Fruit fly (Drosophila melanogaster) whole organism, embryonic: ENCODE results near the gene plx.

ENCODE experiments used
- Abd-B ChIP-seq: fragments of 200-800 bp; sonication (Bioruptor generic); optimal IDR thresholded peaks from 2 replicates; lab custom pipeline; 2018; ENCODE audit warnings: missing biosample characterization, mild to moderate bottlenecking, missing genetic modification characterization, moderate library complexity
- Asciz ChIP-seq: fragments of 200-800 bp; sonication (Bioruptor generic); optimal IDR thresholded peaks from 2 replicates; lab custom pipeline; 2017; ENCODE audit warnings: missing biosample characterization, mild to moderate bottlenecking, missing genetic modification characterization, missing genetic modification reagents
- Bgb ChIP-seq: fragments of 200-800 bp; sonication (Bioruptor generic); IDR thresholded peaks from 2 replicates; pipeline ENCODE4 v1.3.6; 2022; ENCODE audit warnings: missing biosample characterization, missing genetic modification characterization; ENCODE audit not compliant: partially characterized antibody
- CG10267 ChIP-seq: fragments of 200-800 bp; sonication (Bioruptor generic); optimal IDR thresholded peaks from 2 replicates; lab custom pipeline; 2018; ENCODE audit warnings: missing biosample characterization, mild to moderate bottlenecking, missing genetic modification characterization, moderate library complexity
- CG10979 ChIP-seq: fragments of 200-800 bp; sonication (Bioruptor generic); optimal IDR thresholded peaks from 2 replicates; lab custom pipeline; 2018; ENCODE audit warnings: missing biosample characterization, mild to moderate bottlenecking, missing genetic modification characterization, moderate library complexity
- CG11398 ChIP-seq: fragments of 200-800 bp; sonication (Bioruptor generic); optimal IDR thresholded peaks from 2 replicates; lab custom pipeline; 2016; ENCODE audit warnings: missing biosample characterization, missing genetic modification characterization
- CG12659 ChIP-seq: fragments of 200-800 bp; sonication (Bioruptor generic); optimal IDR thresholded peaks from 3 replicates; lab custom pipeline; 2017; ENCODE audit warnings: mild to moderate bottlenecking, missing biosample characterization, missing genetic modification reagents, missing genetic modification characterization
- CG13894 ChIP-seq: fragments of 200-800 bp; sonication (Bioruptor generic); optimal IDR thresholded peaks from 3 replicates; lab custom pipeline; 2018; ENCODE audit warnings: missing biosample characterization, mild to moderate bottlenecking, missing genetic modification characterization, moderate library complexity
- CG17361 ChIP-seq: fragments of 200-800 bp; sonication (Bioruptor generic); IDR thresholded peaks from 3 replicates; pipeline ENCODE4 v1.3.6; 2022; ENCODE audit warnings: missing biosample characterization, missing genetic modification characterization
- CG17829 ChIP-seq: fragments of 200-800 bp; optimal IDR thresholded peaks from 2 replicates; lab custom pipeline; 2019; ENCODE audit warnings: missing biosample characterization, mild to moderate bottlenecking, missing genetic modification characterization, moderate library complexity
- CG1832 ChIP-seq: fragments of 200-800 bp; sonication (Bioruptor generic); optimal IDR thresholded peaks from 2 replicates; lab custom pipeline; 2017; ENCODE audit warnings: missing biosample characterization, mild to moderate bottlenecking, missing genetic modification characterization, inconsistent platforms
- CG2116 ChIP-seq: fragments of 200-800 bp; sonication (Bioruptor generic); optimal IDR thresholded peaks from 3 replicates; lab custom pipeline; 2018; ENCODE audit warnings: missing biosample characterization, mild to moderate bottlenecking, missing genetic modification characterization
- CG2678 ChIP-seq: fragments of 200-800 bp; sonication (Bioruptor generic); optimal IDR thresholded peaks from 3 replicates; lab custom pipeline; 2019; ENCODE audit warnings: missing biosample characterization, mild to moderate bottlenecking, missing genetic modification characterization, moderate library complexity
- CG31224 ChIP-seq: fragments of 200-800 bp; sonication (Bioruptor generic); IDR thresholded peaks from 2 replicates; pipeline ENCODE4 v1.3.6; 2022; ENCODE audit warnings: missing biosample characterization, missing genetic modification characterization
- CG4328 ChIP-seq: fragments of 200-800 bp; sonication (Bioruptor generic); optimal IDR thresholded peaks from 3 replicates; lab custom pipeline; 2017; ENCODE audit warnings: missing biosample characterization, missing genetic modification reagents, missing genetic modification characterization
- CG6765 ChIP-seq: fragments of 200-800 bp; sonication (Bioruptor generic); optimal IDR thresholded peaks from 3 replicates; lab custom pipeline; 2017; ENCODE audit warnings: missing biosample characterization, mild to moderate bottlenecking, missing genetic modification characterization
- CG8089 ChIP-seq: fragments of 200-800 bp; sonication (Bioruptor generic); optimal IDR thresholded peaks from 3 replicates; lab custom pipeline; 2016; ENCODE audit warnings: missing biosample characterization, missing genetic modification characterization
- CG8388 ChIP-seq: fragments of 200-800 bp; sonication (Bioruptor generic); optimal IDR thresholded peaks from 2 replicates; lab custom pipeline; 2019; ENCODE audit warnings: missing biosample characterization, mild to moderate bottlenecking, missing genetic modification characterization, moderate library complexity
- CoRest ChIP-seq: fragments of 200-800 bp; sonication (Bioruptor generic); optimal IDR thresholded peaks from 3 replicates; lab custom pipeline; 2018; ENCODE audit warnings: missing biosample characterization, mild to moderate bottlenecking, missing genetic modification characterization, moderate library complexity
- Deaf1 ChIP-seq: fragments of 200-800 bp; optimal IDR thresholded peaks from 3 replicates; lab custom pipeline; 2019; ENCODE audit warnings: missing biosample characterization, mild to moderate bottlenecking, missing genetic modification characterization, moderate library complexity
- HHEX ChIP-seq: fragments of 200-800 bp; sonication (Bioruptor generic); optimal IDR thresholded peaks from 3 replicates; lab custom pipeline; 2017; ENCODE audit warnings: missing biosample characterization, mild to moderate bottlenecking, missing genetic modification characterization, missing genetic modification reagents
- Nf-YA ChIP-seq: fragments of 200-800 bp; sonication (Bioruptor generic); IDR thresholded peaks from 2 replicates; pipeline ENCODE4 v1.3.6; 2022; ENCODE audit warnings: missing biosample characterization, missing genetic modification characterization
- Side ChIP-seq: fragments of 200-800 bp; sonication (Bioruptor generic); optimal IDR thresholded peaks from 2 replicates; lab custom pipeline; 2016; ENCODE audit warnings: missing biosample characterization, missing genetic modification characterization
- Sry-δ ChIP-seq: fragments of 200-800 bp; sonication (Bioruptor generic); optimal IDR thresholded peaks from 2 replicates; lab custom pipeline; 2016; ENCODE audit warnings: missing biosample characterization, missing genetic modification characterization
- amos ChIP-seq: fragments of 200-800 bp; sonication (Bioruptor generic); IDR thresholded peaks from 2 replicates; pipeline ENCODE4 v1.3.6; 2022; ENCODE audit warnings: missing biosample characterization, missing genetic modification characterization; ENCODE audit not compliant: partially characterized antibody
- ase ChIP-seq: fragments of 200-800 bp; sonication (Bioruptor generic); IDR thresholded peaks from 3 replicates; pipeline ENCODE4 v1.3.6; 2022; ENCODE audit warnings: missing biosample characterization, missing genetic modification characterization
- az2 ChIP-seq: fragments of 200-800 bp; sonication (Bioruptor generic); optimal IDR thresholded peaks from 3 replicates; lab custom pipeline; 2016; ENCODE audit warnings: missing biosample characterization, missing genetic modification characterization
- cad ChIP-seq: fragments of >200 bp; optimal IDR thresholded peaks from 2 replicates; lab custom pipeline; 2017; ENCODE audit warnings: missing biosample characterization, missing genetic modification characterization
- cato ChIP-seq: fragments of 200-800 bp; sonication (Bioruptor generic); optimal IDR thresholded peaks from 2 replicates; lab custom pipeline; 2016; ENCODE audit warnings: missing biosample characterization, missing genetic modification characterization, borderline replicate concordance
- chinmo ChIP-seq: fragments of 200-800 bp; sonication (Bioruptor generic); IDR thresholded peaks from 4 replicates; pipeline ENCODE4 v1.3.6; 2022; ENCODE audit warnings: missing biosample characterization, missing genetic modification characterization; ENCODE audit not compliant: partially characterized antibody
- cwo ChIP-seq: fragments of 200-800 bp; sonication (Bioruptor generic); optimal IDR thresholded peaks from 3 replicates; lab custom pipeline; 2017; ENCODE audit warnings: missing biosample characterization, missing genetic modification characterization, mild to moderate bottlenecking, moderate library complexity, missing genetic modification reagents
- dan ChIP-seq: fragments of 200-800 bp; sonication (Bioruptor generic); IDR thresholded peaks from 2 replicates; pipeline ENCODE4 v1.3.6; 2022; ENCODE audit warnings: missing biosample characterization, missing genetic modification characterization
- dati ChIP-seq: fragments of 200-800 bp; sonication (Bioruptor generic); IDR thresholded peaks from 2 replicates; pipeline ENCODE4 v1.3.6; 2022; ENCODE audit warnings: missing biosample characterization, missing genetic modification characterization
- dimm ChIP-seq: fragments of 200-800 bp; sonication (Bioruptor generic); IDR thresholded peaks from 2 replicates; pipeline ENCODE4 v1.3.6; 2022; ENCODE audit warnings: missing biosample characterization, missing genetic modification characterization
- ems ChIP-seq: fragments of 200-800 bp; sonication (Bioruptor generic); optimal IDR thresholded peaks from 3 replicates; lab custom pipeline; 2016; ENCODE audit warnings: missing biosample characterization, missing genetic modification characterization
- gfzf ChIP-seq: fragments of 200-800 bp; sonication (Bioruptor generic); optimal IDR thresholded peaks from 2 replicates; lab custom pipeline; 2016; ENCODE audit warnings: missing biosample characterization, mild to moderate bottlenecking, missing genetic modification characterization, moderate library complexity
- grau ChIP-seq: fragments of 200-800 bp; optimal IDR thresholded peaks from 3 replicates; lab custom pipeline; 2019; ENCODE audit warnings: missing biosample characterization, mild to moderate bottlenecking, missing genetic modification characterization, moderate library complexity
- hb ChIP-seq: fragments of 200-800 bp; sonication (Bioruptor generic); IDR thresholded peaks from 3 replicates; pipeline ENCODE4 v1.3.6; 2022; ENCODE audit warnings: missing biosample characterization, missing genetic modification characterization; ENCODE audit not compliant: partially characterized antibody
- hbn ChIP-seq: fragments of 200-800 bp; sonication (Bioruptor generic); IDR thresholded peaks from 2 replicates; pipeline ENCODE4 v1.3.6; 2022; ENCODE audit warnings: missing biosample characterization, missing genetic modification characterization; ENCODE audit not compliant: partially characterized antibody
- inv ChIP-seq: fragments of 200-800 bp; sonication (Bioruptor generic); IDR thresholded peaks from 2 replicates; pipeline ENCODE4 v1.3.6; 2022; ENCODE audit warnings: missing biosample characterization, missing genetic modification characterization; ENCODE audit not compliant: partially characterized antibody
- jumu ChIP-seq: fragments of 200-800 bp; sonication (Bioruptor generic); optimal IDR thresholded peaks from 3 replicates; lab custom pipeline; 2016; ENCODE audit warnings: missing biosample characterization, missing genetic modification characterization
- nau ChIP-seq: fragments of 200-800 bp; sonication (Bioruptor generic); optimal IDR thresholded peaks from 3 replicates; lab custom pipeline; 2017; ENCODE audit warnings: missing biosample characterization, mild to moderate bottlenecking, missing genetic modification characterization, missing genetic modification reagents
- org-1 ChIP-seq: fragments of 200-800 bp; sonication (Bioruptor generic); optimal IDR thresholded peaks from 2 replicates; lab custom pipeline; 2017; ENCODE audit warnings: missing biosample characterization, missing genetic modification characterization
- peb ChIP-seq: fragments of 200-800 bp; sonication (Bioruptor generic); IDR thresholded peaks from 2 replicates; pipeline ENCODE4 v1.3.6; 2022; ENCODE audit warnings: missing biosample characterization, missing genetic modification characterization
- ranshi ChIP-seq: fragments of 200-800 bp; sonication (Bioruptor generic); IDR thresholded peaks from 2 replicates; pipeline ENCODE4 v1.3.6; 2022; ENCODE audit warnings: missing biosample characterization, missing genetic modification characterization
- sd ChIP-seq: fragments of 200-800 bp; sonication (Bioruptor generic); optimal IDR thresholded peaks from 3 replicates; lab custom pipeline; 2018; ENCODE audit warnings: missing biosample characterization, mild to moderate bottlenecking, missing genetic modification characterization, moderate library complexity
- sr ChIP-seq: fragments of 200-800 bp; sonication (Bioruptor generic); IDR thresholded peaks from 3 replicates; pipeline ENCODE4 v1.3.6; 2022; ENCODE audit warnings: missing biosample characterization, missing genetic modification characterization
- unc-4 ChIP-seq: fragments of 200-800 bp; sonication (Bioruptor generic); IDR thresholded peaks from 2 replicates; pipeline ENCODE4 v1.3.6; 2022; ENCODE audit warnings: missing biosample characterization, missing genetic modification characterization; ENCODE audit not compliant: partially characterized antibody
- zen ChIP-seq: fragments of 200-800 bp; sonication (Bioruptor generic); optimal IDR thresholded peaks from 3 replicates; lab custom pipeline; 2018; ENCODE audit warnings: missing biosample characterization, mild to moderate bottlenecking, missing genetic modification characterization, moderate library complexity
- zfh2 ChIP-seq: fragments of 200-800 bp; sonication (Bioruptor generic); optimal IDR thresholded peaks from 2 replicates; lab custom pipeline; 2016; ENCODE audit warnings: missing biosample characterization, missing genetic modification characterization

plx gene

dm6 chr3R:5733181-5733580 is 47.5 kb downstream of the plx start, which contains the start of gene CG1239 (continued):
- no peak for TF ChIP-seq dimm (GFP tag; lab: Robert Waterston, UW)
- TF ChIP-seq CG10267 = peak; percentile 48
- no peak for TF ChIP-seq cad (GFP tag; lab: Kevin White, UChicago)
- TF ChIP-seq Abd-B (GFP tag; lab: Kevin White, UChicago) = no peak
- no peak for TF ChIP-seq jumu (GFP tag; lab: Kevin White, UChicago)
- TF ChIP-seq Side (GFP tag; lab: Kevin White, UChicago) = no peak
- TF ChIP-seq Nf-YA (GFP tag; lab: Robert Waterston, UW) = no peak
- TF ChIP-seq Deaf1 (tag; lab: Kevin White, UChicago) = no peak
- TF ChIP-seq CG13894 = no peak
- TF ChIP-seq dati (GFP tag; lab: Robert Waterston, UW) = no peak
- no peak for TF ChIP-seq cato (GFP tag; lab: Kevin White, UChicago)
- TF ChIP-seq CG17829 (tag; lab: Kevin White, UChicago) = peak; percentile 37
- peak; percentile 50 for TF ChIP-seq CG12659 (GFP tag; lab: Kevin White, UChicago)
- no peak for TF ChIP-seq CG6765
- TF ChIP-seq hb (GFP tag; lab: Robert Waterston, UW) = no peak
- peak; percentile 42; the same call in 2 of the 3 replicates for TF ChIP-seq CG17361 (GFP tag; lab: Robert Waterston, UW)
- no peak for TF ChIP-seq ranshi (GFP tag; lab: Robert Waterston, UW)
- no peak for TF ChIP-seq unc-4
- TF ChIP-seq grau (tag; lab: Kevin White, UChicago) = no peak
- TF ChIP-seq inv (GFP tag; lab: Robert Waterston, UW) = no peak
- TF ChIP-seq zfh2 (GFP tag; lab: Kevin White, UChicago) = no peak
- TF ChIP-seq CG8388 (GFP tag; lab: Kevin White, UChicago) = no peak
- TF ChIP-seq az2 (GFP tag; lab: Kevin White, UChicago) = no peak
- no peak for TF ChIP-seq HHEX (GFP tag; lab: Kevin White, UChicago)
- TF ChIP-seq sr (GFP tag; lab: Robert Waterston, UW) = no peak
- no peak for TF ChIP-seq ase (GFP tag; lab: Robert Waterston, UW)
- TF ChIP-seq Asciz (GFP tag; lab: Kevin White, UChicago) = no peak
- no peak for TF ChIP-seq Sry-δ
- TF ChIP-seq sd (tag; lab: Kevin White, UChicago) = no peak
- 0 out of 2 replicates have a peak, but pooled peaks have one; percentile 20 for TF ChIP-seq Bgb (GFP tag; lab: Robert Waterston, UW)
- TF ChIP-seq CG4328 (GFP tag; lab: Kevin White, UChicago) = no peak
- no peak for TF ChIP-seq chinmo (GFP tag; lab: Robert Waterston, UW)
- TF ChIP-seq hbn (GFP tag; lab: Robert Waterston, UW) = no peak
- peak; percentile 60 for TF ChIP-seq gfzf (GFP tag; lab: Kevin White, UChicago)
- no peak for TF ChIP-seq CG10979 (tag; lab: Kevin White, UChicago)
- no peak for TF ChIP-seq CG31224 (GFP tag; lab: Robert Waterston, UW)
- TF ChIP-seq nau (GFP tag; lab: Kevin White, UChicago) = no peak
- no peak for TF ChIP-seq ems (GFP tag; lab: Kevin White, UChicago)
- no peak for TF ChIP-seq org-1 (GFP tag; lab: Kevin White, UChicago)
- TF ChIP-seq dan (GFP tag; lab: Robert Waterston, UW) = no peak
- no peak for TF ChIP-seq CG8089
- TF ChIP-seq peb (GFP tag; lab: Robert Waterston, UW) = no peak
- no peak for TF ChIP-seq CG11398 (GFP tag; lab: Kevin White, UChicago)
- TF ChIP-seq amos = peak; percentile 45
- peak; percentile 24 for TF ChIP-seq CG2116 (GFP tag; lab: Kevin White, UChicago)
- TF ChIP-seq zen (tag; lab: Kevin White, UChicago) = peak; percentile 48
- TF ChIP-seq cwo (GFP tag; lab: Kevin White, UChicago) = no peak
- TF ChIP-seq CG2678 (tag; lab: Kevin White, UChicago) = no peak
- peak; percentile 21 for TF ChIP-seq CoRest (tag; lab: Kevin White, UChicago)
- no peak for TF ChIP-seq CG1832 (GFP tag; lab: Kevin White, UChicago)
